Fruit fly (Drosophila melanogaster): Measurements from ENCODE around the gene Tsp3A.

The Tsp3A gene

dm6 chrX:2647472-2647883 is 27.9 kb upstream of the Tsp3A start:
- TF ChIP-seq CTCF (optimal IDR thresholded peaks at IDR 0.05): no peak
- no peak for TF ChIP-seq CG8478 (optimal IDR thresholded peaks at IDR 0.05)

dm6 chrX:2646022-2646761 is 26.7 kb upstream of the Tsp3A start:
- TF ChIP-seq CG8478 (optimal IDR thresholded peaks at IDR 0.05) (no peak), CTCF (optimal IDR thresholded peaks at IDR 0.05) (peak; percentile 23 to 40)

- TF ChIP-seq CG8478 (optimal IDR thresholded peaks at IDR 0.05): no peak
- no peak for TF ChIP-seq CTCF (optimal IDR thresholded peaks at IDR 0.05)
Measured at dm6 chrX:2645593-2645992, 26.1 kb upstream of the Tsp3A start.

dm6 chrX:2642484-2643379 is 23.2 kb upstream of the Tsp3A start:
- no peak for TF ChIP-seq CG8478 (optimal IDR thresholded peaks at IDR 0.05)
- no peak for TF ChIP-seq CTCF (optimal IDR thresholded peaks at IDR 0.05)

- no peak for TF ChIP-seq CG8478 (optimal IDR thresholded peaks at IDR 0.05)
Measured at dm6 chrX:2638646-2639045, 19.1 kb upstream of the Tsp3A start.

- TF ChIP-seq CTCF (optimal IDR thresholded peaks at IDR 0.05): no peak
- no peak for TF ChIP-seq CG8478 (optimal IDR thresholded peaks at IDR 0.05)
Measured at dm6 chrX:2637914-2638313, 18.4 kb upstream of the Tsp3A start.

dm6 chrX:2636825-2637535 is 17.4 kb upstream of the Tsp3A start:
- TF ChIP-seq CG8478 (optimal IDR thresholded peaks at IDR 0.05): no peak
- no peak for TF ChIP-seq CTCF (optimal IDR thresholded peaks at IDR 0.05)

dm6 chrX:2635953-2636715 is 16.6 kb upstream of the Tsp3A start:
- TF ChIP-seq CTCF (optimal IDR thresholded peaks at IDR 0.05) (no peak), CG8478 (optimal IDR thresholded peaks at IDR 0.05) (no peak)

dm6 chrX:2635075-2635643 is 15.6 kb upstream of the Tsp3A start:
- TF ChIP-seq CG8478 (optimal IDR thresholded peaks at IDR 0.05): no peak

- no peak for TF ChIP-seq CG8478 (optimal IDR thresholded peaks at IDR 0.05)
- TF ChIP-seq CTCF (optimal IDR thresholded peaks at IDR 0.05): no peak
Measured at dm6 chrX:2633847-2634776, 14.6 kb upstream of the Tsp3A start, which contains the start of gene sgg. sgg (plus strand) TSS chrX:2633952.

- TF ChIP-seq CTCF (optimal IDR thresholded peaks at IDR 0.05): no peak
- no peak for TF ChIP-seq CG8478 (optimal IDR thresholded peaks at IDR 0.05)
Measured at dm6 chrX:2625009-2625408, 5.5 kb upstream of the Tsp3A start.

dm6 chrX:2624525-2625006 is 5.0 kb upstream of the Tsp3A start, which contains the start of the genes brv3 and Pi4KIIIalpha:
brv3 (minus strand) TSS chrX:2624575.
Pi4KIIIalpha (plus strand) TSS chrX:2624804.
- peak in 1 of 2 experiments; percentile 18 for TF ChIP-seq CTCF (optimal IDR thresholded peaks at IDR 0.05)
- no peak for TF ChIP-seq CG8478 (optimal IDR thresholded peaks at IDR 0.05)

- TF ChIP-seq CG8478 (optimal IDR thresholded peaks at IDR 0.05) (no peak), CTCF (optimal IDR thresholded peaks at IDR 0.05) (no peak)
Measured at dm6 chrX:2617417-2617816, 2.1 kb downstream of the Tsp3A start.

Data from S2 (cell line).